Fruit fly (Drosophila melanogaster) whole organism, wandering third instar larva: ENCODE measurements around the gene CG43294.

Experiments used
- Hr78 ChIP-seq: fragments of >200 bp; optimal IDR thresholded peaks from 2 replicates; lab custom pipeline; 2017; ENCODE audit warnings: missing biosample characterization, missing genetic modification characterization
- Mio ChIP-seq: sonication (Bioruptor generic); optimal IDR thresholded peaks from 2 replicates; lab custom pipeline; 2016; ENCODE audit warnings: missing biosample characterization, missing genetic modification characterization
- OdsH ChIP-seq: fragments of 200-800 bp; sonication (Bioruptor generic); optimal IDR thresholded peaks from 2 replicates; lab custom pipeline; 2016; ENCODE audit warnings: missing biosample characterization, mild to moderate bottlenecking, missing genetic modification characterization
- ey ChIP-seq: fragments of 200-800 bp; sonication (Bioruptor generic); optimal IDR thresholded peaks from 2 replicates; lab custom pipeline; 2016; ENCODE audit warnings: missing biosample characterization, missing genetic modification characterization

dm6 chr3L:12004136-12004535 lies 46.1 kb downstream of the CG43294 start:
- TF ChIP-seq Mio (no peak), OdsH (GFP tag; lab: Kevin White, UChicago) (no peak), ey (GFP tag; lab: Kevin White, UChicago) (no peak), Hr78 (no peak)
